Worm (Caenorhabditis elegans) whole organism, L4 larva: ENCODE results near the gene C34F11.5.
A peak's percentile ranks its signal among the peaks of the same experiment; 100 is the strongest.

ENCODE experiments used
- F10B5.3 ChIP-seq: sonication (generic microtip); optimal IDR thresholded peaks from 2 replicates; lab custom pipeline; 2016; ENCODE audit warnings: mild to moderate bottlenecking, missing genetic modification characterization, missing compliant biosample characterization
- F26F4.8 ChIP-seq: fragments of 200-800 bp; sonication (Bioruptor generic); conservative IDR thresholded peaks from 2 replicates; pipeline ENCODE4 v1.3.6; 2022; ENCODE audit warnings: missing genetic modification characterization, missing compliant biosample characterization
- F49E8.2 ChIP-seq: sonication (generic microtip); optimal IDR thresholded peaks from 2 replicates; lab custom pipeline; 2016; ENCODE audit warnings: missing compliant biosample characterization, mild to moderate bottlenecking, missing genetic modification characterization, borderline replicate concordance
- Y105C5A.15 ChIP-seq: fragments of 200-800 bp; sonication (Bioruptor generic); IDR thresholded peaks from 2 replicates; pipeline ENCODE4 v1.3.6; 2022; ENCODE audit warnings: missing genetic modification characterization, missing compliant biosample characterization
- Y48G9A.11 ChIP-seq: fragments of 200-800 bp; sonication (Bioruptor generic); IDR thresholded peaks from 2 replicates; pipeline ENCODE4 v1.3.6; 2022; ENCODE audit warnings: missing genetic modification reagents, missing genetic modification characterization, missing compliant biosample characterization
- Y5F2A.4 ChIP-seq: fragments of 200-800 bp; sonication (Bioruptor generic); optimal IDR thresholded peaks from 2 replicates; lab custom pipeline; 2018; ENCODE audit warnings: mild to moderate bottlenecking, missing genetic modification characterization, missing compliant biosample characterization
- Y75B8A.6 ChIP-seq: fragments of 200-800 bp; sonication (Bioruptor generic); IDR thresholded peaks from 2 replicates; pipeline ENCODE4 v1.3.6; 2022; ENCODE audit warnings: missing genetic modification reagents, missing genetic modification characterization, missing compliant biosample characterization
- ZK337.2 ChIP-seq: fragments of 200-800 bp; sonication (Bioruptor generic); IDR thresholded peaks from 2 replicates; pipeline ENCODE4 v1.3.6; 2022; ENCODE audit warnings: missing genetic modification reagents, missing genetic modification characterization, missing compliant biosample characterization
- ZK546.5 ChIP-seq, 2 experiments: sonication (generic microtip); optimal IDR thresholded peaks; 2 replicates each; lab custom pipeline; 2017; ENCODE audit warnings: missing biosample characterization in 2 of 2, missing genetic modification characterization in 2 of 2
- arid-1 ChIP-seq: fragments of 200-800 bp; sonication (Bioruptor generic); conservative IDR thresholded peaks from 2 replicates; pipeline ENCODE4 v1.3.6; 2022; ENCODE audit warnings: missing genetic modification reagents, missing genetic modification characterization, missing compliant biosample characterization
- attf-4 ChIP-seq: sonication (generic microtip); optimal IDR thresholded peaks from 3 replicates; lab custom pipeline; 2017; ENCODE audit warnings: missing biosample characterization, missing genetic modification characterization
- ceh-28 ChIP-seq: fragments of 150-350 bp; optimal IDR thresholded peaks from 2 replicates; lab custom pipeline; 2014; ENCODE audit warnings: missing biosample characterization, missing genetic modification reagents, missing genetic modification characterization
- ceh-32 ChIP-seq: sonication (generic microtip); optimal IDR thresholded peaks from 2 replicates; lab custom pipeline; 2016; ENCODE audit warnings: mild to moderate bottlenecking, missing genetic modification characterization, missing compliant biosample characterization; ENCODE audit not compliant: poor library complexity
- cey-2 ChIP-seq: sonication (generic microtip); optimal IDR thresholded peaks from 3 replicates; lab custom pipeline; 2017; ENCODE audit warnings: missing genetic modification characterization, mild to moderate bottlenecking, missing compliant biosample characterization, antibody characterized with exemption, borderline replicate concordance; ENCODE audit not compliant: insufficient read depth
- ctbp-1 ChIP-seq: fragments of 200-800 bp; sonication (Bioruptor generic); IDR thresholded peaks from 2 replicates; pipeline ENCODE4 v1.3.6; 2022; ENCODE audit warnings: missing genetic modification reagents, missing genetic modification characterization, missing compliant biosample characterization
- daf-12 ChIP-seq: fragments of 150-350 bp; optimal IDR thresholded peaks from 2 replicates; lab custom pipeline; 2014; ENCODE audit warnings: missing biosample characterization, missing genetic modification reagents, missing genetic modification characterization
- daf-8 ChIP-seq: fragments of 200-800 bp; sonication (Bioruptor generic); IDR thresholded peaks from 2 replicates; pipeline ENCODE4 v1.3.6; 2022; ENCODE audit warnings: missing genetic modification characterization, missing compliant biosample characterization
- dmd-6 ChIP-seq: fragments of 200-800 bp; sonication (Bioruptor generic); IDR thresholded peaks from 2 replicates; pipeline ENCODE4 v1.3.6; 2022; ENCODE audit warnings: missing genetic modification reagents, missing genetic modification characterization, missing compliant biosample characterization
- dmd-8 ChIP-seq: fragments of 200-800 bp; sonication (Bioruptor generic); IDR thresholded peaks from 2 replicates; pipeline ENCODE4 v1.3.6; 2022; ENCODE audit warnings: missing genetic modification characterization, missing compliant biosample characterization
- dpl-1 ChIP-seq: fragments of 150-350 bp; optimal IDR thresholded peaks from 2 replicates; lab custom pipeline; 2014; ENCODE audit warnings: missing biosample characterization, missing genetic modification reagents, missing genetic modification characterization
- dve-1 ChIP-seq: sonication (generic microtip); optimal IDR thresholded peaks from 2 replicates; lab custom pipeline; 2017; ENCODE audit warnings: antibody characterized with exemption, mild to moderate bottlenecking, missing genetic modification characterization, missing compliant biosample characterization; ENCODE audit not compliant: insufficient read depth
- egl-43 ChIP-seq: fragments of 200-800 bp; sonication (Bioruptor generic); IDR thresholded peaks from 2 replicates; pipeline ENCODE4 v1.3.6; 2022; ENCODE audit warnings: missing genetic modification reagents, missing genetic modification characterization, missing compliant biosample characterization
- fkh-10 ChIP-seq: fragments of 150-350 bp; optimal IDR thresholded peaks from 2 replicates; lab custom pipeline; 2014; ENCODE audit warnings: missing biosample characterization, missing genetic modification reagents, missing genetic modification characterization
- hlh-11 ChIP-seq: fragments of 200-800 bp; sonication (Bioruptor generic); optimal IDR thresholded peaks from 2 replicates; lab custom pipeline; 2018; ENCODE audit warnings: mild to moderate bottlenecking, missing genetic modification characterization, missing compliant biosample characterization
- hmg-1.1 ChIP-seq: fragments of 200-800 bp; sonication (Bioruptor generic); IDR thresholded peaks from 2 replicates; pipeline ENCODE4 v1.3.6; 2022; ENCODE audit warnings: missing genetic modification reagents, missing genetic modification characterization, missing compliant biosample characterization
- lim-7 ChIP-seq: fragments of 200-800 bp; sonication (Bioruptor generic); IDR thresholded peaks from 2 replicates; pipeline ENCODE4 v1.3.6; 2022; ENCODE audit warnings: missing genetic modification characterization, missing compliant biosample characterization
- lin-29 ChIP-seq: fragments of 200-800 bp; sonication (Bioruptor generic); IDR thresholded peaks from 2 replicates; pipeline ENCODE4 v1.3.6; 2022; ENCODE audit warnings: missing genetic modification reagents, missing genetic modification characterization, missing compliant biosample characterization
- lin-38 ChIP-seq: fragments of 200-800 bp; sonication (Bioruptor generic); IDR thresholded peaks from 2 replicates; pipeline ENCODE4 v1.3.6; 2022; ENCODE audit warnings: missing genetic modification reagents, missing genetic modification characterization, missing compliant biosample characterization
- lir-3 ChIP-seq: sonication (generic microtip); optimal IDR thresholded peaks from 2 replicates; lab custom pipeline; 2016; ENCODE audit warnings: mild to moderate bottlenecking, missing genetic modification characterization, missing compliant biosample characterization
- mdl-1 ChIP-seq, 2 experiments: fragments of 150-350 bp in 1 of 2; sonication (generic microtip) in 1 of 2; optimal IDR thresholded peaks; 2 replicates each; lab custom pipeline; 2014 to 2017; ENCODE audit warnings: missing biosample characterization in 2 of 2, missing genetic modification characterization in 2 of 2
- mdt-29 ChIP-seq: fragments of 200-800 bp; sonication (Bioruptor generic); IDR thresholded peaks from 2 replicates; pipeline ENCODE4 v1.3.6; 2022; ENCODE audit warnings: missing genetic modification reagents, missing genetic modification characterization, missing compliant biosample characterization
- mep-1 ChIP-seq: fragments of 150-350 bp; sonication (generic microtip); optimal IDR thresholded peaks from 3 replicates; lab custom pipeline; 2014; ENCODE audit warnings: missing biosample characterization, missing genetic modification characterization
- mes-2 ChIP-seq: sonication (generic microtip); optimal IDR thresholded peaks from 2 replicates; lab custom pipeline; 2016; ENCODE audit warnings: missing genotype, mild to moderate bottlenecking, missing genetic modification characterization, missing compliant biosample characterization; ENCODE audit not compliant: poor library complexity, severe bottlenecking
- mxl-3 ChIP-seq: fragments of 200-800 bp; sonication (Bioruptor generic); optimal IDR thresholded peaks from 2 replicates; lab custom pipeline; 2018; ENCODE audit warnings: mild to moderate bottlenecking, missing genetic modification characterization, missing compliant biosample characterization
- nhr-11 ChIP-seq: fragments of 150-350 bp; optimal IDR thresholded peaks from 2 replicates; lab custom pipeline; 2014; ENCODE audit warnings: missing biosample characterization, missing genetic modification characterization
- nhr-25 ChIP-seq: sonication (generic microtip); optimal IDR thresholded peaks from 2 replicates; lab custom pipeline; 2017; ENCODE audit warnings: missing genetic modification characterization, mild to moderate bottlenecking, missing compliant biosample characterization, antibody characterized with exemption, moderate library complexity, borderline replicate concordance; ENCODE audit not compliant: insufficient read depth
- nhr-28 ChIP-seq: fragments of 150-350 bp; optimal IDR thresholded peaks from 2 replicates; lab custom pipeline; 2014; ENCODE audit warnings: missing biosample characterization, missing genetic modification characterization
- nhr-42 ChIP-seq: fragments of 200-800 bp; sonication (Bioruptor generic); IDR thresholded peaks from 2 replicates; pipeline ENCODE4 v1.3.6; 2022; ENCODE audit warnings: missing genetic modification characterization, missing compliant biosample characterization
- saeg-2 ChIP-seq: fragments of 200-800 bp; sonication (Bioruptor generic); IDR thresholded peaks from 2 replicates; pipeline ENCODE4 v1.3.6; 2022; ENCODE audit warnings: missing genetic modification reagents, missing genetic modification characterization, missing compliant biosample characterization
- snpc-4 ChIP-seq: fragments of 150-350 bp; optimal IDR thresholded peaks from 2 replicates; lab custom pipeline; 2014; ENCODE audit warnings: missing biosample characterization, missing genetic modification characterization
- spr-3 ChIP-seq: fragments of 200-800 bp; sonication (Bioruptor generic); optimal IDR thresholded peaks from 2 replicates; lab custom pipeline; 2018; ENCODE audit warnings: mild to moderate bottlenecking, missing genetic modification characterization, missing compliant biosample characterization
- tag-97 ChIP-seq: fragments of 200-800 bp; sonication (Bioruptor generic); IDR thresholded peaks from 2 replicates; pipeline ENCODE4 v1.3.6; 2022; ENCODE audit warnings: missing genetic modification characterization, missing compliant biosample characterization
- unc-130 ChIP-seq: sonication (generic microtip); optimal IDR thresholded peaks from 2 replicates; lab custom pipeline; 2016; ENCODE audit warnings: missing genetic modification reagents, missing genetic modification characterization, missing compliant biosample characterization
- vab-7 ChIP-seq: fragments of 200-800 bp; sonication (Bioruptor generic); IDR thresholded peaks from 2 replicates; pipeline ENCODE4 v1.3.6; 2022; ENCODE audit warnings: missing genetic modification reagents, missing genetic modification characterization, missing compliant biosample characterization
- zag-1 ChIP-seq: fragments of 150-350 bp; optimal IDR thresholded peaks from 2 replicates; lab custom pipeline; 2014; ENCODE audit warnings: missing biosample characterization, missing genetic modification characterization
- zip-2 ChIP-seq: fragments of 150-350 bp; optimal IDR thresholded peaks from 2 replicates; lab custom pipeline; 2014; ENCODE audit warnings: missing biosample characterization, missing genetic modification characterization

Gene C34F11.5

DNA sequence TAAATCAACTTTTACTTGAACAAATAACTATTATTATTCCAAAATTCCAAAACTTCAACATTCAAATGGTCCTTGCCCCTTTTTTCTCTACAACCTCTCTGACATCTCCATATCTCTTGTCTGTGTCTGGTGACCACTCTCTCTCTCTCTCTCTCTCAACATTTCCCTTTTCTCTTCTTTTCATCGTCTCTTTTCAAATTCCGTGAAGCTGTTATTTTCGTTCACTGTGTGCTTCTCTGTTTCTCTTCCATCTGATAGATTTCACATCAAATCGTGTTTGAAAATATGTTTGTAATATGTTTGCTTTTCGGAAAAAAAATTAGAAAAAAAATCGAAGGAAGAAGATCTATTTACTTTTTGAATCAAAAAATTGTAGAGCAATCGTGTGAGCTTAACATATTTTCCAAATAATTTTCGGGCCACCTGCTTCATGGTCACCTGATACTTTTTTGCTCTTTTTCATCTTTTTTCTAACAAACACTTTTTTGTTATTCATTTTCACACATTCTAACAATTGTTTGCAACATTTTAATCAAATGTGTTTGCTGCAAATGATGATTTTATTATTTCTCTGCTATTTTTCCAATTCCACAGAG lies 5.5 kb downstream of the C34F11.5 start (continued):
- no peak for TF ChIP-seq ZK546.5 (tag; optimal IDR thresholded peaks at IDR 0.05; lab: Kevin White, UChicago)
- no peak for TF ChIP-seq ZK337.2
- TF ChIP-seq snpc-4 (tag; lab: Kevin White, UChicago) = no peak
- no peak for TF ChIP-seq ceh-32
- TF ChIP-seq attf-4 (tag; lab: Kevin White, UChicago) = no peak
- TF ChIP-seq mdt-29 = no peak
- no peak for TF ChIP-seq lir-3 (tag; lab: Kevin White, UChicago)
- TF ChIP-seq F26F4.8 (GFP tag; lab: Robert Waterston, UW) = no peak
- TF ChIP-seq hmg-1.1 (GFP tag; lab: Robert Waterston, UW) = peak; percentile 54; the same call in 1 of the 2 replicates
- no peak for TF ChIP-seq Y5F2A.4 (GFP tag; lab: Kevin White, UChicago)
- peak; percentile 56 for TF ChIP-seq mep-1
- no peak for TF ChIP-seq Y48G9A.11 (GFP tag; lab: Robert Waterston, UW)
- no peak for TF ChIP-seq nhr-11 (tag; lab: Kevin White, UChicago)
- no peak for TF ChIP-seq daf-12 (tag; lab: Kevin White, UChicago)
- TF ChIP-seq zag-1 = no peak
- TF ChIP-seq ceh-28 (tag; lab: Kevin White, UChicago) = no peak
- peak; percentile 44 for TF ChIP-seq mes-2 (tag; lab: Kevin White, UChicago)
- no peak for TF ChIP-seq nhr-42
- TF ChIP-seq mxl-3 (GFP tag; lab: Kevin White, UChicago) = no peak
- TF ChIP-seq lim-7 = no peak
- TF ChIP-seq zip-2 = no peak
- TF ChIP-seq Y105C5A.15 (GFP tag; lab: Robert Waterston, UW) = no peak
- TF ChIP-seq vab-7 (GFP tag; lab: Robert Waterston, UW) = no peak
- no peak for TF ChIP-seq unc-130
- TF ChIP-seq egl-43 (GFP tag; lab: Robert Waterston, UW) = no peak
- TF ChIP-seq dve-1 = peak; percentile 36
- no peak for TF ChIP-seq fkh-10 (GFP tag; lab: Kevin White, UChicago)
- no peak for TF ChIP-seq dmd-8 (GFP tag; lab: Robert Waterston, UW)
- no peak for TF ChIP-seq tag-97 (GFP tag; lab: Robert Waterston, UW)
- TF ChIP-seq daf-8 (GFP tag; lab: Robert Waterston, UW) = no peak
- no peak for TF ChIP-seq F49E8.2 (tag; lab: Kevin White, UChicago)
- TF ChIP-seq hlh-11 (tag; lab: Kevin White, UChicago) = peak; percentile 57
- no peak for TF ChIP-seq cey-2 (tag; lab: Kevin White, UChicago)
- TF ChIP-seq nhr-25 = no peak
- TF ChIP-seq spr-3 (GFP tag; lab: Kevin White, UChicago) = no peak
- no peak for TF ChIP-seq ctbp-1 (GFP tag; lab: Robert Waterston, UW)
- TF ChIP-seq dpl-1 (GFP tag; lab: Kevin White, UChicago) = no peak
- TF ChIP-seq arid-1 (GFP tag; lab: Robert Waterston, UW) = no peak
- TF ChIP-seq mdl-1 (tag; optimal IDR thresholded peaks at IDR 0.05; lab: Kevin White, UChicago) = peak in 1 of 2 experiments; percentile 22
- no peak for TF ChIP-seq saeg-2 (GFP tag; lab: Robert Waterston, UW)
- no peak for TF ChIP-seq F10B5.3 (tag; lab: Kevin White, UChicago)
- no peak for TF ChIP-seq Y75B8A.6 (GFP tag; lab: Robert Waterston, UW)
- TF ChIP-seq lin-38 (GFP tag; lab: Robert Waterston, UW) = no peak
- peak; percentile 3 for TF ChIP-seq nhr-28
- no peak for TF ChIP-seq dmd-6 (GFP tag; lab: Robert Waterston, UW)
- TF ChIP-seq lin-29 (GFP tag; lab: Robert Waterston, UW) = no peak
